Worm (Caenorhabditis elegans): Measurements from ENCODE around the gene ubc-7.
A peak's percentile ranks its signal among the peaks of the same experiment; 100 is the strongest.

- TF ChIP-seq tbx-37 (GFP tag; conservative IDR thresholded peaks at IDR 0.05), result peak; percentile 50; the same call in 1 of the 2 replicates
- TF ChIP-seq flt-1 (GFP tag; IDR thresholded peaks at IDR 0.05), result peak; percentile 61; the same call in 1 of the 2 replicates
- TF ChIP-seq ama-1 (optimal IDR thresholded peaks at IDR 0.05), result no peak
- peak; percentile 70 for TF ChIP-seq F13C5.2 (tag; optimal IDR thresholded peaks at IDR 0.05)
- peak; percentile 44 for TF ChIP-seq hmbx-1 (tag; optimal IDR thresholded peaks at IDR 0.05)
- no peak for TF ChIP-seq B0310.2 (tag; optimal IDR thresholded peaks at IDR 0.05)
- TF ChIP-seq tra-4 (tag; optimal IDR thresholded peaks at IDR 0.05), result no peak
- TF ChIP-seq ceh-13 (GFP tag; optimal IDR thresholded peaks at IDR 0.05), result peak; percentile 49
- TF ChIP-seq hnd-1 (tag; optimal IDR thresholded peaks at IDR 0.05), result peak; percentile 23
- no peak for TF ChIP-seq tbx-11 (GFP tag; IDR thresholded peaks at IDR 0.05)
- TF ChIP-seq sea-1 (GFP tag; conservative IDR thresholded peaks at IDR 0.05), result 0 out of 2 replicates have a peak, but pooled peaks have one; percentile 57
- TF ChIP-seq aly-1 (tag; optimal IDR thresholded peaks at IDR 0.05), result no peak
- TF ChIP-seq ets-7 (tag; optimal IDR thresholded peaks at IDR 0.05), result no peak
These were observed 1.1 kb downstream of the ubc-7 start, which contains the start of gene rpac-19 for ce11 chrIII:9629855-9630254.

Measured in whole organism, early embryonic.